Fruit fly (Drosophila melanogaster) whole organism, embryonic: ENCODE measurements around the gene CG13085.

Experiments
- Abd-B ChIP-seq: fragments of 200-800 bp; sonication (Bioruptor generic); optimal IDR thresholded peaks from 2 replicates; lab custom pipeline; 2018; ENCODE audit warnings: missing biosample characterization, mild to moderate bottlenecking, missing genetic modification characterization, moderate library complexity
- Awh ChIP-seq: fragments of 200-800 bp; sonication (Bioruptor generic); IDR thresholded peaks from 2 replicates; pipeline ENCODE4, ENCODE4 v1.3.6; 2022; ENCODE audit warnings: missing biosample characterization, missing genetic modification characterization
- CG10267 ChIP-seq: fragments of 200-800 bp; sonication (Bioruptor generic); optimal IDR thresholded peaks from 2 replicates; lab custom pipeline; 2018; ENCODE audit warnings: missing biosample characterization, mild to moderate bottlenecking, missing genetic modification characterization, moderate library complexity
- CG10543 ChIP-seq: fragments of 200-800 bp; sonication (Bioruptor generic); optimal IDR thresholded peaks from 3 replicates; lab custom pipeline; 2017; ENCODE audit warnings: missing biosample characterization, mild to moderate bottlenecking, missing genetic modification characterization, moderate library complexity
- CG10979 ChIP-seq: fragments of 200-800 bp; sonication (Bioruptor generic); optimal IDR thresholded peaks from 2 replicates; lab custom pipeline; 2018; ENCODE audit warnings: missing biosample characterization, mild to moderate bottlenecking, missing genetic modification characterization, moderate library complexity
- CG12071 ChIP-seq: fragments of 200-800 bp; sonication (Bioruptor generic); optimal IDR thresholded peaks from 3 replicates; lab custom pipeline; 2018; ENCODE audit warnings: missing biosample characterization, mild to moderate bottlenecking, missing genetic modification characterization
- CG12219 ChIP-seq: fragments of 200-800 bp; sonication (Bioruptor generic); optimal IDR thresholded peaks from 3 replicates; lab custom pipeline; 2018; ENCODE audit warnings: missing biosample characterization, mild to moderate bottlenecking, missing genetic modification characterization
- CG12299 ChIP-seq: fragments of 200-800 bp; sonication (Bioruptor generic); optimal IDR thresholded peaks from 2 replicates; lab custom pipeline; 2018; ENCODE audit warnings: missing biosample characterization, mild to moderate bottlenecking, missing genetic modification characterization
- CG12942 ChIP-seq: fragments of 200-800 bp; sonication (Bioruptor generic); optimal IDR thresholded peaks from 3 replicates; lab custom pipeline; 2016; ENCODE audit warnings: missing biosample characterization, missing genetic modification characterization
- CG13287 ChIP-seq: fragments of 200-800 bp; sonication (Bioruptor generic); IDR thresholded peaks from 2 replicates; pipeline ENCODE4 v1.3.6; 2022; ENCODE audit warnings: missing biosample characterization, missing genetic modification characterization; ENCODE audit not compliant: partially characterized antibody
- CG14441 ChIP-seq: fragments of 200-800 bp; sonication (Bioruptor generic); IDR thresholded peaks from 2 replicates; pipeline ENCODE4 v1.3.6; 2022; ENCODE audit warnings: missing biosample characterization, missing genetic modification characterization
- CG14667 ChIP-seq: fragments of 200-800 bp; sonication (Bioruptor generic); IDR thresholded peaks from 2 replicates; pipeline ENCODE4 v1.3.6; 2022; ENCODE audit warnings: missing biosample characterization, missing genetic modification characterization
- CG18619 ChIP-seq: fragments of 200-800 bp; sonication (Bioruptor generic); optimal IDR thresholded peaks from 3 replicates; lab custom pipeline; 2017; ENCODE audit warnings: missing biosample characterization, mild to moderate bottlenecking, missing genetic modification characterization
- CG2875 ChIP-seq: fragments of 200-800 bp; sonication (Bioruptor generic); optimal IDR thresholded peaks from 2 replicates; lab custom pipeline; 2017; ENCODE audit warnings: missing biosample characterization, mild to moderate bottlenecking, missing genetic modification characterization, missing genetic modification reagents
- CG33213 ChIP-seq: fragments of 200-800 bp; sonication (Bioruptor generic); optimal IDR thresholded peaks from 3 replicates; lab custom pipeline; 2016; ENCODE audit warnings: missing biosample characterization, missing genetic modification characterization
- CG7271 ChIP-seq: fragments of 200-800 bp; sonication (Bioruptor generic); optimal IDR thresholded peaks from 2 replicates; lab custom pipeline; 2018; ENCODE audit warnings: missing biosample characterization, mild to moderate bottlenecking, missing genetic modification characterization, moderate library complexity
- CG7839 ChIP-seq: fragments of 200-800 bp; sonication (Bioruptor generic); optimal IDR thresholded peaks from 3 replicates; lab custom pipeline; 2018; ENCODE audit warnings: missing biosample characterization, mild to moderate bottlenecking, missing genetic modification characterization, moderate library complexity
- CG8290 ChIP-seq, 3 experiments: fragments of 200-800 bp; sonication (Bioruptor generic); optimal IDR thresholded peaks; 2 replicates each; lab custom pipeline; 2016 to 2019; ENCODE audit warnings: missing biosample characterization in 3 of 3, missing genetic modification characterization in 3 of 3, mild to moderate bottlenecking in 2 of 3, moderate library complexity in 1 of 3
- CG8765 ChIP-seq: fragments of 200-800 bp; sonication (Bioruptor generic); IDR thresholded peaks from 2 replicates; pipeline ENCODE4 v1.3.6; 2022; ENCODE audit warnings: missing biosample characterization, missing genetic modification characterization
- CG8944 ChIP-seq: fragments of 200-800 bp; sonication (Bioruptor generic); optimal IDR thresholded peaks from 3 replicates; lab custom pipeline; 2016; ENCODE audit warnings: missing biosample characterization, missing genetic modification characterization
- CG9727 ChIP-seq: fragments of 200-800 bp; sonication (Bioruptor generic); optimal IDR thresholded peaks from 3 replicates; lab custom pipeline; 2017; ENCODE audit warnings: missing biosample characterization, mild to moderate bottlenecking, missing genetic modification characterization
- Dek ChIP-seq: fragments of 200-800 bp; sonication (Bioruptor generic); optimal IDR thresholded peaks from 3 replicates; lab custom pipeline; 2019; ENCODE audit warnings: missing biosample characterization, mild to moderate bottlenecking, missing genetic modification characterization, moderate library complexity
- Dp ChIP-seq: fragments of 200-800 bp; sonication (Bioruptor generic); optimal IDR thresholded peaks from 2 replicates; lab custom pipeline; 2018; ENCODE audit warnings: missing biosample characterization, mild to moderate bottlenecking, missing genetic modification characterization, moderate library complexity
- Dref ChIP-seq: fragments of 200-800 bp; sonication (Bioruptor generic); IDR thresholded peaks from 2 replicates; pipeline ENCODE4 v1.3.6; 2022; ENCODE audit warnings: missing biosample characterization, missing genetic modification characterization
- Elba2 ChIP-seq: fragments of 200-800 bp; sonication (Bioruptor generic); optimal IDR thresholded peaks from 3 replicates; lab custom pipeline; 2016; ENCODE audit warnings: missing biosample characterization, missing genetic modification characterization
- Fer1 ChIP-seq: fragments of 200-800 bp; sonication (Bioruptor generic); optimal IDR thresholded peaks from 2 replicates; lab custom pipeline; 2017; ENCODE audit warnings: missing biosample characterization, mild to moderate bottlenecking, missing genetic modification characterization
- Hr3 ChIP-seq: fragments of 200-800 bp; sonication (Bioruptor generic); optimal IDR thresholded peaks from 3 replicates; lab custom pipeline; 2016; ENCODE audit warnings: missing biosample characterization, missing genetic modification characterization
- MTF-1 ChIP-seq: fragments of 200-800 bp; sonication (Bioruptor generic); optimal IDR thresholded peaks from 2 replicates; lab custom pipeline; 2018; ENCODE audit warnings: missing biosample characterization, mild to moderate bottlenecking, missing genetic modification characterization, borderline replicate concordance
- Spps ChIP-seq: fragments of 200-800 bp; sonication (Bioruptor generic); optimal IDR thresholded peaks from 2 replicates; lab custom pipeline; 2018; ENCODE audit warnings: missing biosample characterization, mild to moderate bottlenecking, missing genetic modification characterization
- Vsx1 ChIP-seq: fragments of 200-800 bp; sonication (Bioruptor generic); optimal IDR thresholded peaks from 2 replicates; lab custom pipeline; 2017; ENCODE audit warnings: missing biosample characterization, mild to moderate bottlenecking, missing genetic modification characterization, missing genetic modification reagents
- ab ChIP-seq: fragments of 200-800 bp; sonication (Bioruptor generic); optimal IDR thresholded peaks from 2 replicates; lab custom pipeline; 2016; ENCODE audit warnings: missing biosample characterization, missing genetic modification characterization
- bowl ChIP-seq: fragments of 200-800 bp; sonication (Bioruptor generic); IDR thresholded peaks from 2 replicates; pipeline ENCODE4 v1.3.6; 2022; ENCODE audit warnings: missing biosample characterization, missing genetic modification characterization
- eyg ChIP-seq: fragments of 200-800 bp; sonication (Bioruptor generic); optimal IDR thresholded peaks from 3 replicates; lab custom pipeline; 2016; ENCODE audit warnings: missing biosample characterization, missing genetic modification characterization
- fd3F ChIP-seq: fragments of 200-800 bp; sonication (Bioruptor generic); optimal IDR thresholded peaks from 2 replicates; lab custom pipeline; 2018; ENCODE audit warnings: missing biosample characterization, mild to moderate bottlenecking, missing genetic modification characterization, moderate library complexity
- ham ChIP-seq: fragments of 200-800 bp; sonication (Bioruptor generic); IDR thresholded peaks from 2 replicates; pipeline ENCODE4 v1.3.6; 2022; ENCODE audit warnings: missing biosample characterization, missing genetic modification characterization
- kah ChIP-seq: fragments of 200-800 bp; sonication (Bioruptor generic); optimal IDR thresholded peaks from 2 replicates; lab custom pipeline; 2018; ENCODE audit warnings: missing biosample characterization, mild to moderate bottlenecking, missing genetic modification characterization
- lola ChIP-seq, 3 experiments: fragments of >200 bp in 2 of 3; fragments of 200-800 bp in 1 of 3; sonication (Bioruptor generic) in 1 of 3; optimal IDR thresholded peaks; 2 replicates each; lab custom pipeline; 2017 to 2019; ENCODE audit warnings: missing biosample characterization in 3 of 3, missing genetic modification characterization in 3 of 3, mild to moderate bottlenecking in 1 of 3, moderate library complexity in 1 of 3
- pho ChIP-seq: fragments of 200-800 bp; sonication (Bioruptor generic); optimal IDR thresholded peaks from 2 replicates; lab custom pipeline; 2016; ENCODE audit warnings: missing biosample characterization, missing genetic modification characterization
- pita ChIP-seq: fragments of 200-800 bp; sonication (Bioruptor generic); optimal IDR thresholded peaks from 2 replicates; lab custom pipeline; 2017; ENCODE audit warnings: missing biosample characterization, mild to moderate bottlenecking, missing genetic modification characterization
- row ChIP-seq: fragments of 200-800 bp; sonication (Bioruptor generic); IDR thresholded peaks from 3 replicates; pipeline ENCODE4 v1.3.6; 2022; ENCODE audit warnings: missing biosample characterization, missing genetic modification characterization
- sc ChIP-seq, 3 experiments: fragments of >200 bp in 2 of 3; fragments of 200-800 bp in 1 of 3; sonication (Bioruptor generic) in 1 of 3; optimal IDR thresholded peaks; 2 replicates in 2 of 3; 3 replicates in 1 of 3; lab custom pipeline; 2017; ENCODE audit warnings: mild to moderate bottlenecking in 1 of 3, missing biosample characterization in 1 of 3, missing genetic modification characterization in 1 of 3, missing genetic modification reagents in 1 of 3
- sisA ChIP-seq: fragments of 200-800 bp; sonication (Bioruptor generic); IDR thresholded peaks from 2 replicates; pipeline ENCODE4 v1.3.6; 2022; ENCODE audit warnings: missing biosample characterization, missing genetic modification characterization
- sna ChIP-seq: fragments of 200-800 bp; sonication (Bioruptor generic); IDR thresholded peaks from 2 replicates; pipeline ENCODE4 v1.3.6; 2022; ENCODE audit warnings: missing biosample characterization, missing genetic modification characterization; ENCODE audit not compliant: partially characterized antibody
- sqz ChIP-seq: fragments of 200-800 bp; sonication (Bioruptor generic); optimal IDR thresholded peaks from 3 replicates; lab custom pipeline; 2018; ENCODE audit warnings: missing biosample characterization, mild to moderate bottlenecking, missing genetic modification characterization
- tin ChIP-seq: fragments of 200-800 bp; sonication (Bioruptor generic); optimal IDR thresholded peaks from 3 replicates; lab custom pipeline; 2016; ENCODE audit warnings: missing biosample characterization, missing genetic modification characterization
- vnd ChIP-seq: fragments of 200-800 bp; sonication (Bioruptor generic); IDR thresholded peaks from 3 replicates; pipeline ENCODE4 v1.3.6; 2022; ENCODE audit warnings: missing biosample characterization, missing genetic modification characterization; ENCODE audit not compliant: partially characterized antibody

Gene CG13085

dm6 chr2L:19416602-19417497 is 7.0 kb upstream of the CG13085 start, which contains the start of gene Lectin-galC1 (continued):
- TF ChIP-seq sna (GFP tag; lab: Robert Waterston, UW) (no peak), Spps (tag; lab: Kevin White, UChicago) (peak; percentile 57), sqz (GFP tag; lab: Kevin White, UChicago) (peak; percentile 75), CG10979 (peak; percentile 90), row (GFP tag; lab: Robert Waterston, UW) (peak; percentile 88), CG10543 (peak; percentile 36), CG8944 (GFP tag; lab: Kevin White, UChicago) (peak; percentile 89), CG10267 (tag; lab: Kevin White, UChicago) (peak; percentile 80), CG18619 (GFP tag; lab: Kevin White, UChicago) (peak; percentile 84), sc (optimal IDR thresholded peaks at IDR 0.05; lab: Kevin White, UChicago) (no peak), sc (GFP tag; optimal IDR thresholded peaks at IDR 0.05; lab: Kevin White, UChicago) (peak; percentile 77), vnd (no peak), CG12219 (GFP tag; lab: Kevin White, UChicago) (peak; percentile 85), Hr3 (GFP tag; lab: Kevin White, UChicago) (peak; percentile 82), ham (no peak), CG8290 (GFP tag; optimal IDR thresholded peaks at IDR 0.05; lab: Kevin White, UChicago) (peak; percentile 64), CG8290 (tag; optimal IDR thresholded peaks at IDR 0.05; lab: Kevin White, UChicago) (peak in 1 of 2 experiments; percentile 61), CG33213 (peak; percentile 78), CG12942 (GFP tag; lab: Kevin White, UChicago) (peak; percentile 82), bowl (peak; percentile 25; the same call in 1 of the 2 replicates), Awh (peak; percentile 92), pita (no peak), CG7839 (tag; lab: Kevin White, UChicago) (peak; percentile 89), CG14667 (GFP tag; lab: Robert Waterston, UW) (peak; percentile 76; the same call in 1 of the 2 replicates), pho (GFP tag; lab: Kevin White, UChicago) (peak; percentile 72), Dref (GFP tag; lab: Robert Waterston, UW) (no peak), CG9727 (peak; percentile 87), tin (GFP tag; lab: Kevin White, UChicago) (peak; percentile 83), Vsx1 (GFP tag; lab: Kevin White, UChicago) (peak; percentile 53), Abd-B (peak; percentile 80), kah (GFP tag; lab: Kevin White, UChicago) (peak; percentile 69), Fer1 (GFP tag; lab: Kevin White, UChicago) (peak; percentile 82), CG2875 (GFP tag; lab: Kevin White, UChicago) (peak; percentile 86), lola (GFP tag; optimal IDR thresholded peaks at IDR 0.05; lab: Kevin White, UChicago) (peak in 1 of 3 experiments; percentile 83), ab (GFP tag; lab: Kevin White, UChicago) (peak; percentile 70), fd3F (peak; percentile 76), Elba2 (GFP tag; lab: Kevin White, UChicago) (peak; percentile 15), MTF-1 (peak; percentile 80), CG7271 (tag; lab: Kevin White, UChicago) (peak; percentile 66), CG14441 (GFP tag; lab: Robert Waterston, UW) (peak; percentile 83), sisA (GFP tag; lab: Robert Waterston, UW) (peak; percentile 88; the same call in 1 of the 2 replicates), Dek (tag; lab: Kevin White, UChicago) (peak; percentile 73), CG13287 (GFP tag; lab: Robert Waterston, UW) (no peak), CG12299 (peak; percentile 83), CG12071 (GFP tag; lab: Kevin White, UChicago) (peak; percentile 89), Dp (no peak), eyg (peak; percentile 73), CG8765 (no peak)
